Worm (Caenorhabditis elegans) whole organism, mixed stage, embryonic: ENCODE data around the gene cox-11.

Experiments
- pha-4 ChIP-seq: fragments of 150-350 bp; optimal IDR thresholded peaks from 2 replicates; lab custom pipeline; 2018; ENCODE audit warnings: missing biosample characterization, missing genetic modification reagents, missing genetic modification characterization
- snpc-4 ChIP-seq: fragments of 150-350 bp; optimal IDR thresholded peaks from 2 replicates; lab custom pipeline; 2014; ENCODE audit warnings: missing biosample characterization, missing genetic modification characterization
- unc-39 ChIP-seq: fragments of 150-350 bp; optimal IDR thresholded peaks from 2 replicates; lab custom pipeline; 2014; ENCODE audit warnings: missing biosample characterization, missing genetic modification characterization

DNA sequence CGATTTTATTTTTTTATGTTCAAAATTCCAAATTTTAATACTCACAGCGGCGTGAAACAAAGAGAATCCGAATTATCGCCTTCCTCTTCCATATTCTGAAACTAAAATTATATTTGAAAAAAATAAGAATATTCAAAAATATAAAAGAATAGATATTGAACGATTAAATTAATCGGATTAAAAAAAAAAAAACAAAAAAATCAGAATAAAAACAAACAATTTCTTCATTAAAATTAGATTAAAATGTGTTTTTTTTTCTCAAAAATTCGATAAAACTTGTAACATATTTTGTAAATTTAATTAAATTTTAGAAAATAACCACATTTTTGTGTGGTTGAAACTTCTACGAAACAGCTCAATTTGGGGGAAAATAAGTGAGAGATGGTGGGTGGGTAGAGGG, 38.7 kb downstream of the cox-11 start, which contains the start of gene cpsf-3:
- TF ChIP-seq snpc-4 (tag; lab: Kevin White, UChicago) (no peak), pha-4 (tag; lab: Kevin White, UChicago) (no peak), unc-39 (tag; lab: Kevin White, UChicago) (no peak)
